Fruit fly (Drosophila melanogaster) whole organism, wandering third instar larva: Measurements from ENCODE around the gene CG43400.

Experiments used
- Abd-B ChIP-seq: fragments of >200 bp; optimal IDR thresholded peaks from 2 replicates; lab custom pipeline; 2017; ENCODE audit warnings: missing biosample characterization, missing genetic modification characterization
- CG32264 ChIP-seq: fragments of 200-800 bp; sonication (Bioruptor generic); optimal IDR thresholded peaks from 2 replicates; lab custom pipeline; 2016; ENCODE audit warnings: missing biosample characterization, missing genetic modification characterization
- CG9705 ChIP-seq: fragments of 200-800 bp; sonication (Bioruptor generic); optimal IDR thresholded peaks from 2 replicates; lab custom pipeline; 2018; ENCODE audit warnings: missing biosample characterization, mild to moderate bottlenecking, missing genetic modification characterization
- CrebA ChIP-seq: fragments of 200-800 bp; sonication (Bioruptor generic); optimal IDR thresholded peaks from 2 replicates; lab custom pipeline; 2016; ENCODE audit warnings: missing biosample characterization, mild to moderate bottlenecking, missing genetic modification characterization, borderline replicate concordance
- Dfd ChIP-seq: fragments of >200 bp; optimal IDR thresholded peaks from 2 replicates; lab custom pipeline; 2017; ENCODE audit warnings: missing biosample characterization, missing genetic modification characterization
- Dif ChIP-seq: fragments of 200-275, 200-300 bp; sonication (Bioruptor generic); optimal IDR thresholded peaks from 2 replicates; lab custom pipeline; 2018; ENCODE audit warnings: missing biosample characterization, missing genetic modification characterization; ENCODE audit not compliant: partially characterized antibody
- GATAd ChIP-seq: sonication (Bioruptor generic); optimal IDR thresholded peaks from 2 replicates; lab custom pipeline; 2016; ENCODE audit warnings: missing biosample characterization, missing genetic modification characterization
- HLH106 ChIP-seq: fragments of 200-800 bp; optimal IDR thresholded peaks from 3 replicates; lab custom pipeline; 2019; ENCODE audit warnings: missing biosample characterization, mild to moderate bottlenecking, missing genetic modification characterization, moderate library complexity
- Hnf4 ChIP-seq: fragments of 200-800 bp; sonication (Bioruptor generic); optimal IDR thresholded peaks from 2 replicates; lab custom pipeline; 2016; ENCODE audit warnings: missing biosample characterization, mild to moderate bottlenecking, missing genetic modification characterization
- Hr78 ChIP-seq: fragments of >200 bp; optimal IDR thresholded peaks from 2 replicates; lab custom pipeline; 2017; ENCODE audit warnings: missing biosample characterization, missing genetic modification characterization
- Hr83 ChIP-seq: fragments of 200-300 bp; sonication (Bioruptor generic); optimal IDR thresholded peaks from 2 replicates; lab custom pipeline; 2016; ENCODE audit warnings: missing biosample characterization, mild to moderate bottlenecking, missing genetic modification characterization, moderate library complexity; ENCODE audit not compliant: poor library complexity, severe bottlenecking
- Jra ChIP-seq: sonication (Bioruptor generic); optimal IDR thresholded peaks from 2 replicates; lab custom pipeline; 2016; ENCODE audit warnings: missing biosample characterization, missing genetic modification characterization
- Mio ChIP-seq: sonication (Bioruptor generic); optimal IDR thresholded peaks from 2 replicates; lab custom pipeline; 2016; ENCODE audit warnings: missing biosample characterization, missing genetic modification characterization
- Myc ChIP-seq: fragments of >200 bp; optimal IDR thresholded peaks from 2 replicates; lab custom pipeline; 2017
- N ChIP-seq: fragments of >200 bp; optimal IDR thresholded peaks from 2 replicates; lab custom pipeline; 2018; ENCODE audit warnings: missing biosample characterization, missing external identifiers, missing genetic modification characterization
- OdsH ChIP-seq: fragments of 200-800 bp; sonication (Bioruptor generic); optimal IDR thresholded peaks from 2 replicates; lab custom pipeline; 2016; ENCODE audit warnings: missing biosample characterization, mild to moderate bottlenecking, missing genetic modification characterization
- Rel ChIP-seq, 2 experiments: fragments of 200-800 bp; sonication (Bioruptor generic) in 1 of 2; optimal IDR thresholded peaks; 2 replicates in 1 of 2; 3 replicates in 1 of 2; lab custom pipeline; 2016 to 2019; ENCODE audit warnings: mild to moderate bottlenecking in 2 of 2, missing biosample characterization in 2 of 2, missing genetic modification characterization in 2 of 2, moderate library complexity in 1 of 2
- Sp1 ChIP-seq: fragments of 200-800 bp; sonication (Bioruptor generic); optimal IDR thresholded peaks from 3 replicates; lab custom pipeline; 2019; ENCODE audit warnings: missing biosample characterization, mild to moderate bottlenecking, missing genetic modification characterization, moderate library complexity
- Vsx2 ChIP-seq: fragments of 200-300, 225-300 bp; sonication (Bioruptor generic); optimal IDR thresholded peaks from 2 replicates; lab custom pipeline; 2018; ENCODE audit warnings: missing biosample characterization, missing genetic modification characterization; ENCODE audit not compliant: partially characterized antibody
- br ChIP-seq: fragments of 200-800 bp; sonication (Bioruptor generic); optimal IDR thresholded peaks from 2 replicates; lab custom pipeline; 2016; ENCODE audit warnings: missing biosample characterization, missing genetic modification characterization
- brk ChIP-seq: fragments of 200-800 bp; sonication (Bioruptor generic); optimal IDR thresholded peaks from 2 replicates; lab custom pipeline; 2016; ENCODE audit warnings: missing biosample characterization, mild to moderate bottlenecking, missing genetic modification characterization
- dl ChIP-seq, 2 experiments: fragments of 175-275, 200-275 bp in 1 of 2; fragments of 200-275 bp in 1 of 2; sonication (Bioruptor generic); optimal IDR thresholded peaks; lab custom pipeline; 2018; ENCODE audit warnings: mild to moderate bottlenecking in 2 of 2, missing biosample characterization in 2 of 2, missing genetic modification characterization in 2 of 2, moderate library complexity in 2 of 2; ENCODE audit not compliant: partially characterized antibody in 2 of 2, insufficient read depth in 1 of 2
- dmrt93B ChIP-seq: fragments of 200-800 bp; sonication (Bioruptor generic); optimal IDR thresholded peaks from 2 replicates; lab custom pipeline; 2018; ENCODE audit warnings: missing biosample characterization, mild to moderate bottlenecking, missing genetic modification characterization
- dsf ChIP-seq: sonication (Bioruptor generic); optimal IDR thresholded peaks from 2 replicates; lab custom pipeline; 2016; ENCODE audit warnings: missing biosample characterization, missing genetic modification characterization, borderline replicate concordance
- ey ChIP-seq: fragments of 200-800 bp; sonication (Bioruptor generic); optimal IDR thresholded peaks from 2 replicates; lab custom pipeline; 2016; ENCODE audit warnings: missing biosample characterization, missing genetic modification characterization
- foxo ChIP-seq, 2 experiments: fragments of 200-800 bp; sonication (Bioruptor generic); optimal IDR thresholded peaks; 2 replicates in 1 of 2; 3 replicates in 1 of 2; lab custom pipeline; 2016 to 2017; ENCODE audit warnings: missing biosample characterization in 2 of 2, missing genetic modification characterization in 2 of 2
- fru ChIP-seq: fragments of 200-800 bp; sonication (Bioruptor generic); optimal IDR thresholded peaks from 3 replicates; lab custom pipeline; 2016; ENCODE audit warnings: missing biosample characterization, mild to moderate bottlenecking, missing genetic modification characterization
- h ChIP-seq: fragments of 200-800 bp; sonication (Bioruptor generic); optimal IDR thresholded peaks from 3 replicates; lab custom pipeline; 2016; ENCODE audit warnings: missing biosample characterization, mild to moderate bottlenecking, missing genetic modification characterization
- jim ChIP-seq: fragments of 175-275, 200-325 bp; sonication (Bioruptor generic); optimal IDR thresholded peaks from 2 replicates; lab custom pipeline; 2016; ENCODE audit warnings: missing biosample characterization, mild to moderate bottlenecking, missing genetic modification characterization
- lola ChIP-seq: fragments of >200 bp; optimal IDR thresholded peaks from 2 replicates; lab custom pipeline; 2017; ENCODE audit warnings: missing biosample characterization, missing genetic modification characterization
- pan ChIP-seq: fragments of >200 bp; optimal IDR thresholded peaks from 2 replicates; lab custom pipeline; 2017
- psq ChIP-seq: fragments of 200-800 bp; sonication (Bioruptor generic); optimal IDR thresholded peaks from 3 replicates; lab custom pipeline; 2017; ENCODE audit warnings: missing biosample characterization, mild to moderate bottlenecking, missing genetic modification characterization, moderate library complexity
- rgr ChIP-seq: fragments of 200-800 bp; sonication (Bioruptor generic); optimal IDR thresholded peaks from 3 replicates; lab custom pipeline; 2016; ENCODE audit warnings: missing biosample characterization, mild to moderate bottlenecking, missing genetic modification characterization
- sage ChIP-seq: fragments of 200-800 bp; sonication (Bioruptor generic); optimal IDR thresholded peaks from 2 replicates; lab custom pipeline; 2016; ENCODE audit warnings: missing biosample characterization, mild to moderate bottlenecking, missing genetic modification characterization
- sv ChIP-seq: fragments of 200-800 bp; sonication (Bioruptor generic); optimal IDR thresholded peaks from 3 replicates; lab custom pipeline; 2016; ENCODE audit warnings: missing biosample characterization, missing genetic modification characterization
- tai ChIP-seq: sonication (Bioruptor generic); optimal IDR thresholded peaks from 2 replicates; lab custom pipeline; 2016; ENCODE audit warnings: missing biosample characterization, missing genetic modification characterization
- usp ChIP-seq: fragments of >200 bp; optimal IDR thresholded peaks from 2 replicates; lab custom pipeline; 2017; ENCODE audit warnings: missing biosample characterization, missing genetic modification characterization
- woc ChIP-seq: sonication (Bioruptor generic); optimal IDR thresholded peaks from 2 replicates; lab custom pipeline; 2016; ENCODE audit warnings: missing biosample characterization, mild to moderate bottlenecking, missing genetic modification characterization

CG43400 gene

DNA sequence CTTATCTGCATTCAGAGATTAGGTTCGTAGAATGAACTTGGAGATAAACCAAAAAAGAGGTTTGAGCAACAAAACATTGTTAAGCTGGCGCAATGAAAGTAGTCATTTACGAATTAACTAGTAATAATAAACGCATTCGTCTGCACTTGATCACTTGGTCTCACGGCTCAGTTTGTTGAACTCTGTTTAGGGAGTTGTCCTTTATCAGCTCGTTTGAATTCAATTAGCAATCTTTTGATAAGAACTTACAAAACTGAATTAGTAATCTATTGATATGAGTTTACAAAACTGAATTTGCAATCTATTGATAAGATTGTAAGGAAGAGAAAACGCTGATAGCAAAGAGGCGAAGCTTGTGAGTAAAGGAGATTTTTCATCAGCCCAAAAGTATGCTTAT, 43.6 kb downstream of the CG43400 start:
- TF ChIP-seq Myc (peak; percentile 47), woc (GFP tag; lab: Kevin White, UChicago) (no peak)

DNA sequence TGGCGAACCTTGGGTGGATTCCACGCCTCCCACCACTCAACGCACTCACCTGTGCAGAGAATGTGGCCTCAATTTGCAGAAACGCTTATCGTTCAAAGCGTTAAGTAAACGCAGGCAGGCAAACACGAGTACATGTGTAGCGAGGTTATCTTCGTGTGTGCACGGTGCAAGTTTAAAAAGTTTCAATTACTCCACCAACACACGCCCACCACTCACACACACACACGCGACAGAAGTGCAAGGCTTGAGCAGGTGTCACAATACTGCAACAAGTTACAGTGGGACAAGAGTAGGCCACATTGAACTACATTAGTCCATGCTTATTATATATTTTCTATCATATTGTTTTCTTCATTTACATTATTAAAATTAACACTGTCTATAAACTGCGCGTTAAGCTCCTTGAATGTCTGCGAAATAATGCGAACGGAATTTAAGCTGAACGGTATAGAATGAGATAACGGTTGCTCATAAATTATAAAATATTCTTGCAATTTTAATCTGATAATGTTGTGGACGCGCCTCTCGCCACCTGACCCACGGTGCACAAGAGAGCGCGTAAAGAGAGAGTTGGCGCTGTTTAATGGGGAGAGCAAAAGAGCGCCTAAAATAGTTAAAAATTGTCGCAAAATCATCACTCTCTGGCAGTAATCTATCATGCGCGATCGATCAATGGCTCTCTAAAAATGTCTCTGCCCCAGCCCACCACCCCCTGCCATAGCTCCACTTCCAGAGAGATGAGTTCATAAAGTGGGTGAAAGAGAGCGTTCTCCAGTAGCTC, 44.2 kb downstream of the CG43400 start:
- TF ChIP-seq sage (GFP tag; lab: Kevin White, UChicago), result peak; percentile 93
- peak; percentile 92 for TF ChIP-seq CG9705
- peak; percentile 83 for TF ChIP-seq CG32264 (GFP tag; lab: Kevin White, UChicago)
- no peak for TF ChIP-seq usp
- TF ChIP-seq brk (GFP tag; lab: Kevin White, UChicago), result peak; percentile 90
- peak; percentile 91 for TF ChIP-seq CrebA (GFP tag; lab: Kevin White, UChicago)
- peak; percentile 66 for TF ChIP-seq dsf (GFP tag; lab: Kevin White, UChicago)
- TF ChIP-seq Hr83 (GFP tag; lab: Kevin White, UChicago), result peak; percentile 93
- peak; percentile 97 for TF ChIP-seq br (GFP tag; lab: Kevin White, UChicago)
- TF ChIP-seq N (GFP tag; lab: Kevin White, UChicago), result peak; percentile 12
- no peak for TF ChIP-seq Abd-B (GFP tag; lab: Kevin White, UChicago)
- peak; percentile 98 for TF ChIP-seq h (GFP tag; lab: Kevin White, UChicago)
- peak; percentile 95 for TF ChIP-seq Sp1 (GFP tag; lab: Kevin White, UChicago)
- TF ChIP-seq ey (GFP tag; lab: Kevin White, UChicago), result peak; percentile 94
- TF ChIP-seq Mio (GFP tag; lab: Kevin White, UChicago), result peak; percentile 80
- TF ChIP-seq psq (GFP tag; lab: Kevin White, UChicago), result peak; percentile 83
- TF ChIP-seq rgr (GFP tag; lab: Kevin White, UChicago), result peak; percentile 95
- peak; percentile 88 for TF ChIP-seq tai (GFP tag; lab: Kevin White, UChicago)
- TF ChIP-seq fru (GFP tag; lab: Kevin White, UChicago), result peak; percentile 96
- TF ChIP-seq GATAd (GFP tag; lab: Kevin White, UChicago), result peak; percentile 32
- TF ChIP-seq Rel (GFP tag; optimal IDR thresholded peaks at IDR 0.05; lab: Kevin White, UChicago), result peak; percentile 92
- peak; percentile 77 for TF ChIP-seq Rel (tag; optimal IDR thresholded peaks at IDR 0.05; lab: Kevin White, UChicago)
- TF ChIP-seq Dif (GFP tag; lab: Kevin White, UChicago), result peak; percentile 80
- TF ChIP-seq OdsH (GFP tag; lab: Kevin White, UChicago), result peak; percentile 95
- TF ChIP-seq lola (GFP tag; lab: Kevin White, UChicago), result no peak
- TF ChIP-seq woc (GFP tag; lab: Kevin White, UChicago), result peak; percentile 91
- peak; percentile 71 for TF ChIP-seq Dfd
- peak; percentile 87 to 95 for TF ChIP-seq foxo (GFP tag; optimal IDR thresholded peaks at IDR 0.05; lab: Kevin White, UChicago)
- no peak for TF ChIP-seq Myc
- TF ChIP-seq Jra, result peak; percentile 84
- peak; percentile 97 for TF ChIP-seq HLH106 (tag; lab: Kevin White, UChicago)
- TF ChIP-seq jim (GFP tag; lab: Kevin White, UChicago), result no peak
- peak; percentile 86 to 87 for TF ChIP-seq dl (GFP tag; optimal IDR thresholded peaks at IDR 0.05; lab: Kevin White, UChicago; ENCODE audit: insufficient read depth in 1 of 2, partially characterized antibody in 2 of 2)
- no peak for TF ChIP-seq Hr78 (GFP tag; lab: Kevin White, UChicago)
- TF ChIP-seq Vsx2 (GFP tag; lab: Kevin White, UChicago), result peak; percentile 57
- TF ChIP-seq Hnf4 (GFP tag; lab: Kevin White, UChicago), result peak; percentile 90
- TF ChIP-seq sv, result peak; percentile 77
- TF ChIP-seq pan (lab: Kevin White, UChicago), result no peak
- TF ChIP-seq dmrt93B (GFP tag; lab: Kevin White, UChicago), result peak; percentile 95
